Fruit fly (Drosophila melanogaster): ENCODE data around the gene CG4607.

dm6 chrX:7095912-7096494 is 26.8 kb downstream of the CG4607 start:
- TF ChIP-seq pad (GFP tag; optimal IDR thresholded peaks at IDR 0.05), result no peak
- TF ChIP-seq Hr96 (GFP tag; optimal IDR thresholded peaks at IDR 0.05), result no peak
- TF ChIP-seq toe (GFP tag; optimal IDR thresholded peaks at IDR 0.05), result no peak
- TF ChIP-seq cic (GFP tag; optimal IDR thresholded peaks at IDR 0.05), result no peak
- TF ChIP-seq CG12768 (GFP tag; optimal IDR thresholded peaks at IDR 0.05), result no peak
- no peak for TF ChIP-seq CG14711 (tag; optimal IDR thresholded peaks at IDR 0.05)

Data from whole organism, adult.